Fruit fly (Drosophila melanogaster): ENCODE results near the gene betaNACtes1.

Gene betaNACtes1

dm6 chrX:14184062-14184611 lies 11.7 kb upstream of the betaNACtes1 start, which contains the start of gene CG32603:
TSS of gene CG32603 (plus strand) at chrX:14184561.
- TF ChIP-seq Chrac-16 (GFP tag; optimal IDR thresholded peaks at IDR 0.05) (no peak), CG13894 (tag; optimal IDR thresholded peaks at IDR 0.05) (peak; percentile 96)

dm6 chrX:14180728-14181127 lies 8.3 kb upstream of the betaNACtes1 start, which contains the start of gene CG11584:
TSS of gene CG11584 (plus strand) at chrX:14181028.
- TF ChIP-seq CG12299 (tag; optimal IDR thresholded peaks at IDR 0.05) (no peak), Doc2 (GFP tag; IDR thresholded peaks at IDR 0.05) (no peak), Dp (GFP tag; optimal IDR thresholded peaks at IDR 0.05) (no peak), Sox102F (GFP tag; optimal IDR thresholded peaks at IDR 0.05) (peak; percentile 3), vvl (GFP tag; IDR thresholded peaks at IDR 0.05) (peak; percentile 15; the same call in 1 of the 2 replicates), Side (GFP tag; optimal IDR thresholded peaks at IDR 0.05) (no peak)

dm6 chrX:14176623-14177022 lies 4.2 kb upstream of the betaNACtes1 start, which contains the start of gene CG11581:
TSS of gene CG11581 (plus strand) at chrX:14176923.
- TF ChIP-seq CkIIα-i1 (GFP tag; IDR thresholded peaks at IDR 0.05) (no peak), H15 (GFP tag; IDR thresholded peaks at IDR 0.05) (no peak), CG1233 (GFP tag; optimal IDR thresholded peaks at IDR 0.05) (no peak), CG7839 (tag; optimal IDR thresholded peaks at IDR 0.05) (no peak), CG10462 (GFP tag; optimal IDR thresholded peaks at IDR 0.05) (no peak), tup (GFP tag; optimal IDR thresholded peaks at IDR 0.05) (no peak), CG17568 (GFP tag; optimal IDR thresholded peaks at IDR 0.05) (no peak), abd-A (tag; optimal IDR thresholded peaks at IDR 0.05) (no peak)

- TF ChIP-seq crc (GFP tag; optimal IDR thresholded peaks at IDR 0.05) (no peak), CG2889 (GFP tag; IDR thresholded peaks at IDR 0.05) (no peak), CG8388 (GFP tag; optimal IDR thresholded peaks at IDR 0.05) (no peak), dimm (GFP tag; IDR thresholded peaks at IDR 0.05) (no peak), CG8359 (GFP tag; optimal IDR thresholded peaks at IDR 0.05; ENCODE audit: borderline replicate concordance) (peak; percentile 98), Atf6 (GFP tag; IDR thresholded peaks at IDR 0.05) (no peak)
These were observed 3.2 kb upstream of the betaNACtes1 start for dm6 chrX:14175663-14176062.

- peak; percentile 68; the same call in 1 of the 4 replicates for TF ChIP-seq chinmo (GFP tag; IDR thresholded peaks at IDR 0.05; ENCODE audit: partially characterized antibody)
- TF ChIP-seq Dip3 (GFP tag; optimal IDR thresholded peaks at IDR 0.05) = no peak
- no peak for TF ChIP-seq CG8388 (GFP tag; optimal IDR thresholded peaks at IDR 0.05)
- TF ChIP-seq CG8359 (GFP tag; optimal IDR thresholded peaks at IDR 0.05; ENCODE audit: borderline replicate concordance) = peak; percentile 3
- no peak for TF ChIP-seq lmd (GFP tag; IDR thresholded peaks at IDR 0.05)
- TF ChIP-seq CG17385 (GFP tag; optimal IDR thresholded peaks at IDR 0.05) = peak; percentile 29
These were observed 2.0 kb upstream of the betaNACtes1 start, which contains the start of gene CG1368 for dm6 chrX:14174456-14174855. TSS of gene CG1368 (plus strand) at chrX:14174756.

dm6 chrX:14173654-14174053 lies 1.2 kb upstream of the betaNACtes1 start:
- TF ChIP-seq abd-A (tag; optimal IDR thresholded peaks at IDR 0.05) (peak; percentile 19), CG8478 (optimal IDR thresholded peaks at IDR 0.05) (no peak), CG12769 (tag; optimal IDR thresholded peaks at IDR 0.05) (peak; percentile 54), chinmo (GFP tag; IDR thresholded peaks at IDR 0.05; ENCODE audit: partially characterized antibody) (0 out of 4 replicates have a peak, but pooled peaks have one; percentile 44), CG32532 (GFP tag; IDR thresholded peaks at IDR 0.05) (0 out of 2 replicates have a peak, but pooled peaks have one; percentile 12), vvl (GFP tag; IDR thresholded peaks at IDR 0.05) (peak; percentile 18; the same call in 1 of the 2 replicates), CG7963 (GFP tag; IDR thresholded peaks at IDR 0.05; ENCODE audit: partially characterized antibody) (no peak), CG6175 (GFP tag; IDR thresholded peaks at IDR 0.05) (peak; percentile 60; the same call in 1 of the 3 replicates)

Data from whole organism, embryonic.